Worm (Caenorhabditis elegans) whole organism, mixed stage, embryonic: ENCODE measurements around the gene K07C11.8.

ENCODE experiments used
- M03D4.4 ChIP-seq: sonication (generic microtip); optimal IDR thresholded peaks from 2 replicates; lab custom pipeline; 2017; ENCODE audit warnings: mild to moderate bottlenecking, missing genetic modification characterization, missing compliant biosample characterization
- bed-3 ChIP-seq: fragments of 200-800 bp; sonication (Bioruptor generic); optimal IDR thresholded peaks from 3 replicates; lab custom pipeline; 2018; ENCODE audit warnings: mild to moderate bottlenecking, missing genetic modification characterization, moderate library complexity, missing compliant biosample characterization
- blmp-1 ChIP-seq: fragments of 150-350 bp; optimal IDR thresholded peaks from 2 replicates; lab custom pipeline; 2014; ENCODE audit warnings: missing biosample characterization, missing genetic modification characterization
- ceh-83 ChIP-seq: fragments of 200-800 bp; sonication (Bioruptor generic); optimal IDR thresholded peaks from 2 replicates; lab custom pipeline; 2018; ENCODE audit warnings: mild to moderate bottlenecking, missing genetic modification characterization, missing compliant biosample characterization
- ces-1 ChIP-seq: fragments of 150-350 bp; optimal IDR thresholded peaks from 2 replicates; lab custom pipeline; 2014; ENCODE audit warnings: missing biosample characterization, missing genetic modification reagents, missing genetic modification characterization
- drap-1 ChIP-seq: fragments of 200-800 bp; sonication (Bioruptor generic); optimal IDR thresholded peaks from 3 replicates; lab custom pipeline; 2018; ENCODE audit warnings: mild to moderate bottlenecking, missing genetic modification characterization, missing compliant biosample characterization
- elt-3 ChIP-seq: fragments of 150-350 bp; optimal IDR thresholded peaks from 2 replicates; lab custom pipeline; 2014; ENCODE audit warnings: missing biosample characterization, missing genetic modification characterization
- flh-1 ChIP-seq: fragments of 200-800 bp; sonication (Bioruptor generic); optimal IDR thresholded peaks from 2 replicates; lab custom pipeline; 2018; ENCODE audit warnings: mild to moderate bottlenecking, missing genetic modification characterization, moderate library complexity, missing compliant biosample characterization
- ham-2 ChIP-seq: fragments of 200-800 bp; sonication (Bioruptor generic); optimal IDR thresholded peaks from 2 replicates; lab custom pipeline; 2018; ENCODE audit warnings: mild to moderate bottlenecking, missing genetic modification characterization, missing compliant biosample characterization
- hlh-1 ChIP-seq: fragments of 150-350 bp; optimal IDR thresholded peaks from 2 replicates; lab custom pipeline; 2014; ENCODE audit warnings: missing biosample characterization, missing genetic modification reagents, missing genetic modification characterization
- lin-13 ChIP-seq: fragments of 150-350 bp; optimal IDR thresholded peaks from 2 replicates; lab custom pipeline; 2014; ENCODE audit warnings: missing biosample characterization, missing genetic modification characterization
- lsy-2 ChIP-seq: fragments of 150-350 bp; optimal IDR thresholded peaks from 2 replicates; lab custom pipeline; 2014; ENCODE audit warnings: missing biosample characterization, missing genetic modification characterization
- mab-5 ChIP-seq: fragments of 150-350 bp; optimal IDR thresholded peaks from 2 replicates; lab custom pipeline; 2014; ENCODE audit warnings: missing biosample characterization, missing genetic modification characterization
- nhr-237 ChIP-seq: fragments of 150-350 bp; optimal IDR thresholded peaks from 2 replicates; lab custom pipeline; 2014; ENCODE audit warnings: missing biosample characterization, missing genetic modification characterization
- nhr-28 ChIP-seq: fragments of 150-350 bp; optimal IDR thresholded peaks from 2 replicates; lab custom pipeline; 2014; ENCODE audit warnings: missing biosample characterization, missing genetic modification characterization
- nhr-76 ChIP-seq: sonication (generic microtip); optimal IDR thresholded peaks from 2 replicates; lab custom pipeline; 2017; ENCODE audit warnings: missing biosample characterization, missing genetic modification characterization
- sem-2 ChIP-seq: fragments of 200-800 bp; sonication (Bioruptor generic); optimal IDR thresholded peaks from 2 replicates; lab custom pipeline; 2018; ENCODE audit warnings: mild to moderate bottlenecking, missing genetic modification characterization, missing compliant biosample characterization
- sptf-1 ChIP-seq: sonication (generic microtip); optimal IDR thresholded peaks from 2 replicates; lab custom pipeline; 2017; ENCODE audit warnings: mild to moderate bottlenecking, missing genetic modification characterization, moderate library complexity, missing compliant biosample characterization
- tbx-8 ChIP-seq: fragments of 200-800 bp; sonication (Bioruptor generic); optimal IDR thresholded peaks from 2 replicates; lab custom pipeline; 2018; ENCODE audit warnings: mild to moderate bottlenecking, missing genetic modification characterization, moderate library complexity, missing compliant biosample characterization
- unc-120 ChIP-seq: sonication (generic microtip); optimal IDR thresholded peaks from 2 replicates; lab custom pipeline; 2017; ENCODE audit warnings: missing genetic modification characterization, missing compliant biosample characterization; ENCODE audit not compliant: poor library complexity, severe bottlenecking
- unc-39 ChIP-seq: fragments of 150-350 bp; optimal IDR thresholded peaks from 2 replicates; lab custom pipeline; 2014; ENCODE audit warnings: missing biosample characterization, missing genetic modification characterization
- unc-62 ChIP-seq: fragments of 150-350 bp; optimal IDR thresholded peaks from 2 replicates; lab custom pipeline; 2014; ENCODE audit warnings: missing biosample characterization, missing genetic modification reagents, missing genetic modification characterization
- zip-8 ChIP-seq: fragments of 150-350 bp; optimal IDR thresholded peaks from 2 replicates; lab custom pipeline; 2014; ENCODE audit warnings: missing biosample characterization, missing genetic modification characterization
- ztf-11 ChIP-seq: fragments of 150-350 bp; optimal IDR thresholded peaks from 2 replicates; lab custom pipeline; 2014; ENCODE audit warnings: missing biosample characterization, missing genetic modification characterization

K07C11.8 gene

ce11 chrV:8217661-8218265, at the start of gene K07C11.8:
Gene K07C11.8 (minus strand): TSS chrV:8217884.
- TF ChIP-seq ces-1 (GFP tag; lab: Kevin White, UChicago) (peak; percentile 3), unc-120 (tag; lab: Kevin White, UChicago) (no peak), bed-3 (GFP tag; lab: Kevin White, UChicago) (no peak), nhr-237 (tag; lab: Kevin White, UChicago) (no peak)

- TF ChIP-seq hlh-1, result no peak
- no peak for TF ChIP-seq ces-1 (GFP tag; lab: Kevin White, UChicago)
- no peak for TF ChIP-seq ceh-83 (GFP tag; lab: Kevin White, UChicago)
- no peak for TF ChIP-seq zip-8 (tag; lab: Kevin White, UChicago)
- no peak for TF ChIP-seq unc-62 (GFP tag; lab: Kevin White, UChicago)
- TF ChIP-seq ztf-11 (tag; lab: Kevin White, UChicago), result no peak
These were observed 49.6 kb upstream of the K07C11.8 start for ce11 chrV:8267275-8267674.

- TF ChIP-seq ceh-83 (GFP tag; lab: Kevin White, UChicago), result no peak
These were observed 48.5 kb upstream of the K07C11.8 start, which contains the start of gene F21F8.5 for ce11 chrV:8266232-8266631. Gene F21F8.5 (minus strand): TSS chrV:8266332.

- TF ChIP-seq nhr-76 (no peak), ham-2 (no peak), nhr-237 (tag; lab: Kevin White, UChicago) (no peak), hlh-1 (no peak), unc-62 (GFP tag; lab: Kevin White, UChicago) (no peak), lin-13 (tag; lab: Kevin White, UChicago) (no peak)
These were observed 46.3 kb upstream of the K07C11.8 start, which contains the start of gene C16D9.9 for ce11 chrV:8263941-8264340. Gene C16D9.9 (plus strand): TSS chrV:8264241.

ce11 chrV:8263466-8263865, 45.8 kb upstream of the K07C11.8 start, which contains the start of gene C16D9.8:
Gene C16D9.8 (minus strand): TSS chrV:8263566.
- TF ChIP-seq unc-39 (tag; lab: Kevin White, UChicago) (no peak), mab-5 (tag; lab: Kevin White, UChicago) (no peak), nhr-28 (no peak), sem-2 (no peak)

ce11 chrV:8262212-8262611, 44.5 kb upstream of the K07C11.8 start:
- no peak for TF ChIP-seq lin-13 (tag; lab: Kevin White, UChicago)
- no peak for TF ChIP-seq drap-1 (GFP tag; lab: Kevin White, UChicago)
- TF ChIP-seq unc-39 (tag; lab: Kevin White, UChicago), result no peak
- TF ChIP-seq hlh-1, result no peak
- TF ChIP-seq bed-3 (GFP tag; lab: Kevin White, UChicago), result no peak
- no peak for TF ChIP-seq unc-62 (GFP tag; lab: Kevin White, UChicago)
- no peak for TF ChIP-seq flh-1 (GFP tag; lab: Kevin White, UChicago)
- no peak for TF ChIP-seq ces-1 (GFP tag; lab: Kevin White, UChicago)
- TF ChIP-seq, all 35 proteins: peak for 0

- TF ChIP-seq elt-3 (tag; lab: Kevin White, UChicago), result no peak
- TF ChIP-seq lsy-2 (tag; lab: Kevin White, UChicago), result no peak
- TF ChIP-seq M03D4.4, result no peak
- TF ChIP-seq sptf-1 (tag; lab: Kevin White, UChicago), result no peak
- no peak for TF ChIP-seq tbx-8 (GFP tag; lab: Kevin White, UChicago)
- TF ChIP-seq bed-3 (GFP tag; lab: Kevin White, UChicago), result no peak
- TF ChIP-seq ztf-11 (tag; lab: Kevin White, UChicago), result no peak
- TF ChIP-seq unc-62 (GFP tag; lab: Kevin White, UChicago), result no peak
- no peak for TF ChIP-seq unc-39 (tag; lab: Kevin White, UChicago)
These were observed 41.3 kb upstream of the K07C11.8 start, which contains the start of gene C16D9.1 for ce11 chrV:8259016-8259415. Gene C16D9.1 (plus strand): TSS chrV:8259316.

ce11 chrV:8254973-8255372, 37.3 kb upstream of the K07C11.8 start:
- TF ChIP-seq zip-8 (tag; lab: Kevin White, UChicago), result peak; percentile 74
- TF ChIP-seq blmp-1 (tag; lab: Kevin White, UChicago), result peak; percentile 50
- no peak for TF ChIP-seq nhr-237 (tag; lab: Kevin White, UChicago)
- TF ChIP-seq ham-2, result no peak
- TF ChIP-seq, all 35 proteins: peak for 2
